Fruit fly (Drosophila melanogaster) whole organism, embryonic: ENCODE results near the gene CG3198.

Source experiments
- Bgb ChIP-seq: fragments of 200-800 bp; sonication (Bioruptor generic); IDR thresholded peaks from 2 replicates; pipeline ENCODE4 v1.3.6; 2022; ENCODE audit warnings: missing biosample characterization, missing genetic modification characterization; ENCODE audit not compliant: partially characterized antibody
- BtbVII ChIP-seq: fragments of 200-800 bp; sonication (Bioruptor generic); optimal IDR thresholded peaks from 3 replicates; lab custom pipeline; 2017; ENCODE audit warnings: missing biosample characterization, mild to moderate bottlenecking, missing genetic modification characterization
- CG10267 ChIP-seq: fragments of 200-800 bp; sonication (Bioruptor generic); optimal IDR thresholded peaks from 2 replicates; lab custom pipeline; 2018; ENCODE audit warnings: missing biosample characterization, mild to moderate bottlenecking, missing genetic modification characterization, moderate library complexity
- CG10565 ChIP-seq: fragments of 200-800 bp; sonication (Bioruptor generic); optimal IDR thresholded peaks from 3 replicates; lab custom pipeline; 2016; ENCODE audit warnings: missing biosample characterization, mild to moderate bottlenecking, missing genetic modification characterization
- CG11560 ChIP-seq: fragments of 200-800 bp; sonication (Bioruptor generic); IDR thresholded peaks from 3 replicates; pipeline ENCODE4 v1.3.6; 2022; ENCODE audit warnings: missing biosample characterization, missing genetic modification characterization
- CG11723 ChIP-seq: fragments of 200-800 bp; sonication (Bioruptor generic); optimal IDR thresholded peaks from 2 replicates; lab custom pipeline; 2017; ENCODE audit warnings: missing biosample characterization, mild to moderate bottlenecking, missing genetic modification characterization
- CG12236 ChIP-seq: fragments of 200-800 bp; sonication (Bioruptor generic); optimal IDR thresholded peaks from 2 replicates; lab custom pipeline; 2016; ENCODE audit warnings: missing biosample characterization, missing genetic modification characterization
- CG12391 ChIP-seq: fragments of 200-800 bp; sonication (Bioruptor generic); optimal IDR thresholded peaks from 3 replicates; lab custom pipeline; 2018; ENCODE audit warnings: missing biosample characterization, mild to moderate bottlenecking, missing genetic modification characterization, moderate library complexity
- CG15073 ChIP-seq: fragments of 200-800 bp; sonication (Bioruptor generic); optimal IDR thresholded peaks from 2 replicates; lab custom pipeline; 2016; ENCODE audit warnings: missing biosample characterization, missing genetic modification characterization
- CG1602 ChIP-seq: fragments of 200-800 bp; sonication (Bioruptor generic); optimal IDR thresholded peaks from 3 replicates; lab custom pipeline; 2016; ENCODE audit warnings: missing biosample characterization, missing genetic modification characterization
- CG17568 ChIP-seq: fragments of 200-800 bp; sonication (Bioruptor generic); optimal IDR thresholded peaks from 2 replicates; lab custom pipeline; 2018; ENCODE audit warnings: missing biosample characterization, mild to moderate bottlenecking, missing genetic modification characterization, moderate library complexity
- CG18764 ChIP-seq: fragments of 200-800 bp; sonication (Bioruptor generic); optimal IDR thresholded peaks from 3 replicates; lab custom pipeline; 2016; ENCODE audit warnings: missing biosample characterization, missing genetic modification characterization
- CG30020 ChIP-seq: fragments of 200-800 bp; optimal IDR thresholded peaks from 2 replicates; lab custom pipeline; 2019; ENCODE audit warnings: missing biosample characterization, mild to moderate bottlenecking, missing genetic modification characterization, moderate library complexity
- CG30403 ChIP-seq: fragments of 200-800 bp; sonication (Bioruptor generic); optimal IDR thresholded peaks from 3 replicates; lab custom pipeline; 2016; ENCODE audit warnings: missing biosample characterization, missing genetic modification characterization
- CG31441 ChIP-seq: fragments of 200-800 bp; sonication (Bioruptor generic); IDR thresholded peaks from 2 replicates; pipeline ENCODE4 v1.3.6; 2022; ENCODE audit warnings: missing biosample characterization, missing genetic modification characterization
- CG3163 ChIP-seq: fragments of 200-800 bp; sonication (Bioruptor generic); optimal IDR thresholded peaks from 3 replicates; lab custom pipeline; 2016; ENCODE audit warnings: missing biosample characterization, missing genetic modification characterization
- CG33557 ChIP-seq: fragments of 200-800 bp; sonication (Bioruptor generic); optimal IDR thresholded peaks from 2 replicates; lab custom pipeline; 2019; ENCODE audit warnings: missing biosample characterization, mild to moderate bottlenecking, missing genetic modification characterization, moderate library complexity
- CG34422 ChIP-seq: fragments of 200-800 bp; sonication (Bioruptor generic); IDR thresholded peaks from 3 replicates; pipeline ENCODE4 v1.3.6; 2022; ENCODE audit warnings: missing biosample characterization, missing genetic modification characterization
- CG4707 ChIP-seq: fragments of 200-800 bp; sonication (Bioruptor generic); optimal IDR thresholded peaks from 2 replicates; lab custom pipeline; 2018; ENCODE audit warnings: missing biosample characterization, mild to moderate bottlenecking, missing genetic modification characterization, moderate library complexity
- CG6272 ChIP-seq: fragments of 200-800 bp; sonication (Bioruptor generic); IDR thresholded peaks from 2 replicates; pipeline ENCODE4 v1.3.6; 2022; ENCODE audit warnings: missing biosample characterization, missing genetic modification characterization
- CG6654 ChIP-seq: fragments of 200-800 bp; sonication (Bioruptor generic); optimal IDR thresholded peaks from 2 replicates; lab custom pipeline; 2017; ENCODE audit warnings: missing biosample characterization, mild to moderate bottlenecking, missing genetic modification characterization
- CG6791 ChIP-seq: fragments of 200-800 bp; sonication (Bioruptor generic); IDR thresholded peaks from 3 replicates; pipeline ENCODE4 v1.3.6; 2022; ENCODE audit warnings: missing biosample characterization, missing genetic modification characterization; ENCODE audit not compliant: partially characterized antibody
- CG8359 ChIP-seq: fragments of 200-800 bp; sonication (Bioruptor generic); optimal IDR thresholded peaks from 2 replicates; lab custom pipeline; 2017; ENCODE audit warnings: missing biosample characterization, mild to moderate bottlenecking, missing genetic modification characterization, borderline replicate concordance
- CG9932 ChIP-seq: fragments of 200-800 bp; sonication (Bioruptor generic); IDR thresholded peaks from 2 replicates; pipeline ENCODE4 v1.3.6; 2022; ENCODE audit warnings: missing biosample characterization, missing genetic modification characterization
- Camta ChIP-seq: fragments of 200-800 bp; sonication (Bioruptor generic); optimal IDR thresholded peaks from 2 replicates; lab custom pipeline; 2016; ENCODE audit warnings: missing biosample characterization, missing genetic modification characterization
- Dip3 ChIP-seq: fragments of 200-800 bp; sonication (Bioruptor generic); optimal IDR thresholded peaks from 3 replicates; lab custom pipeline; 2016; ENCODE audit warnings: missing biosample characterization, missing genetic modification characterization
- Doc3 ChIP-seq: fragments of 200-800 bp; sonication (Bioruptor generic); IDR thresholded peaks from 3 replicates; pipeline ENCODE4 v1.3.6; 2022; ENCODE audit warnings: missing biosample characterization, missing genetic modification characterization; ENCODE audit not compliant: partially characterized antibody
- Drgx ChIP-seq: fragments of 200-800 bp; sonication (Bioruptor generic); IDR thresholded peaks from 2 replicates; pipeline ENCODE4 v1.3.6; 2022; ENCODE audit warnings: missing biosample characterization, missing genetic modification characterization
- ERR ChIP-seq: fragments of 200-800 bp; sonication (Bioruptor generic); optimal IDR thresholded peaks from 2 replicates; lab custom pipeline; 2016; ENCODE audit warnings: missing biosample characterization, missing genetic modification characterization
- GATAe ChIP-seq: fragments of 200-800 bp; sonication (Bioruptor generic); conservative IDR thresholded peaks from 2 replicates; pipeline ENCODE4 v1.3.6; 2022; ENCODE audit warnings: missing biosample characterization, missing genetic modification characterization
- NK7.1 ChIP-seq: fragments of 200-800 bp; sonication (Bioruptor generic); optimal IDR thresholded peaks from 3 replicates; lab custom pipeline; 2016; ENCODE audit warnings: missing biosample characterization, missing genetic modification characterization
- Nf-YB ChIP-seq: fragments of 200-800 bp; sonication (Bioruptor generic); optimal IDR thresholded peaks from 3 replicates; lab custom pipeline; 2019; ENCODE audit warnings: missing biosample characterization, mild to moderate bottlenecking, missing genetic modification characterization, moderate library complexity
- YL-1 ChIP-seq: fragments of 200-800 bp; sonication (Bioruptor generic); optimal IDR thresholded peaks from 3 replicates; lab custom pipeline; 2017; ENCODE audit warnings: missing biosample characterization, mild to moderate bottlenecking, missing genetic modification characterization
- br ChIP-seq: fragments of >200 bp; optimal IDR thresholded peaks from 2 replicates; lab custom pipeline; 2017
- btn ChIP-seq: fragments of 200-800 bp; sonication (Bioruptor generic); optimal IDR thresholded peaks from 2 replicates; lab custom pipeline; 2016; ENCODE audit warnings: missing biosample characterization, missing genetic modification characterization
- corto ChIP-seq: fragments of 200-800 bp; sonication (Bioruptor generic); optimal IDR thresholded peaks from 2 replicates; lab custom pipeline; 2016; ENCODE audit warnings: missing biosample characterization, mild to moderate bottlenecking, missing genetic modification characterization, moderate library complexity
- cwo ChIP-seq: fragments of 200-800 bp; sonication (Bioruptor generic); optimal IDR thresholded peaks from 3 replicates; lab custom pipeline; 2017; ENCODE audit warnings: missing biosample characterization, missing genetic modification characterization, mild to moderate bottlenecking, moderate library complexity, missing genetic modification reagents
- dmrt99B ChIP-seq: fragments of 200-800 bp; sonication (Bioruptor generic); optimal IDR thresholded peaks from 2 replicates; lab custom pipeline; 2018; ENCODE audit warnings: missing biosample characterization, mild to moderate bottlenecking, missing genetic modification characterization, moderate library complexity
- ems ChIP-seq: fragments of 200-800 bp; sonication (Bioruptor generic); optimal IDR thresholded peaks from 3 replicates; lab custom pipeline; 2016; ENCODE audit warnings: missing biosample characterization, missing genetic modification characterization
- eyg ChIP-seq: fragments of 200-800 bp; sonication (Bioruptor generic); optimal IDR thresholded peaks from 3 replicates; lab custom pipeline; 2016; ENCODE audit warnings: missing biosample characterization, missing genetic modification characterization
- gro ChIP-seq: fragments of 200-800 bp; sonication (Bioruptor generic); optimal IDR thresholded peaks from 2 replicates; lab custom pipeline; 2016; ENCODE audit warnings: missing biosample characterization, missing genetic modification characterization
- mirr ChIP-seq: fragments of 200-800 bp; sonication (Bioruptor generic); optimal IDR thresholded peaks from 3 replicates; lab custom pipeline; 2018; ENCODE audit warnings: missing biosample characterization, mild to moderate bottlenecking, missing genetic modification characterization
- oc ChIP-seq: fragments of 200-800 bp; sonication (Bioruptor generic); optimal IDR thresholded peaks from 2 replicates; lab custom pipeline; 2018; ENCODE audit warnings: missing biosample characterization, mild to moderate bottlenecking, missing genetic modification characterization, moderate library complexity
- pan ChIP-seq, 4 experiments: fragments of >200 bp in 3 of 4; fragments of 200-800 bp in 1 of 4; sonication (Bioruptor generic) in 1 of 4; optimal IDR thresholded peaks in 3 of 4; IDR thresholded peaks in 1 of 4; 2 replicates each; pipeline versions ENCODE4 v1.3.6 to Lab custom; 2017 to 2022; ENCODE audit warnings: missing biosample characterization in 2 of 4, missing genetic modification characterization in 2 of 4, mixed read lengths in 1 of 4
- pita ChIP-seq: fragments of 200-800 bp; sonication (Bioruptor generic); optimal IDR thresholded peaks from 2 replicates; lab custom pipeline; 2017; ENCODE audit warnings: missing biosample characterization, mild to moderate bottlenecking, missing genetic modification characterization
- rib ChIP-seq: fragments of 200-800 bp; sonication (Bioruptor generic); IDR thresholded peaks from 2 replicates; pipeline ENCODE4 v1.3.6; 2022; ENCODE audit warnings: missing biosample characterization, missing genetic modification characterization
- row ChIP-seq: fragments of 200-800 bp; sonication (Bioruptor generic); IDR thresholded peaks from 3 replicates; pipeline ENCODE4 v1.3.6; 2022; ENCODE audit warnings: missing biosample characterization, missing genetic modification characterization
- sc ChIP-seq, 3 experiments: fragments of >200 bp in 2 of 3; fragments of 200-800 bp in 1 of 3; sonication (Bioruptor generic) in 1 of 3; optimal IDR thresholded peaks; 2 replicates in 2 of 3; 3 replicates in 1 of 3; lab custom pipeline; 2017; ENCODE audit warnings: mild to moderate bottlenecking in 1 of 3, missing biosample characterization in 1 of 3, missing genetic modification characterization in 1 of 3, missing genetic modification reagents in 1 of 3
- so ChIP-seq: fragments of 200-800 bp; sonication (Bioruptor generic); IDR thresholded peaks from 3 replicates; pipeline ENCODE4 v1.3.6; 2022; ENCODE audit warnings: missing biosample characterization, missing genetic modification characterization
- tio ChIP-seq: fragments of 200-800 bp; sonication (Bioruptor generic); optimal IDR thresholded peaks from 2 replicates; lab custom pipeline; 2017; ENCODE audit warnings: missing biosample characterization, missing genetic modification characterization, inconsistent platforms
- usp ChIP-seq: fragments of >200 bp; optimal IDR thresholded peaks from 2 replicates; lab custom pipeline; 2017; ENCODE audit warnings: missing biosample characterization, missing genetic modification characterization

Gene CG3198

dm6 chrX:6638123-6638522 is 35.6 kb downstream of the CG3198 start (continued):
- TF ChIP-seq CG31441 (GFP tag; lab: Robert Waterston, UW), result no peak
- TF ChIP-seq CG9932 (GFP tag; lab: Robert Waterston, UW), result no peak
- TF ChIP-seq CG10267 (tag; lab: Kevin White, UChicago), result no peak
- TF ChIP-seq CG12236 (GFP tag; lab: Kevin White, UChicago), result no peak
- TF ChIP-seq GATAe, result no peak
- TF ChIP-seq dmrt99B (tag; lab: Kevin White, UChicago), result peak; percentile 38
- no peak for TF ChIP-seq CG30403 (GFP tag; lab: Kevin White, UChicago)
- no peak for TF ChIP-seq CG33557 (GFP tag; lab: Kevin White, UChicago)
- TF ChIP-seq NK7.1, result no peak
- no peak for TF ChIP-seq BtbVII
- no peak for TF ChIP-seq rib (GFP tag; lab: Robert Waterston, UW)
- no peak for TF ChIP-seq usp (GFP tag; lab: Kevin White, UChicago)
- no peak for TF ChIP-seq sc (optimal IDR thresholded peaks at IDR 0.05; lab: Kevin White, UChicago)
- no peak for TF ChIP-seq sc (GFP tag; optimal IDR thresholded peaks at IDR 0.05; lab: Kevin White, UChicago)
- peak; percentile 27; the same call in 1 of the 3 replicates for TF ChIP-seq so (GFP tag; lab: Robert Waterston, UW)
- TF ChIP-seq Doc3, result no peak
- no peak for TF ChIP-seq ems (GFP tag; lab: Kevin White, UChicago)
- TF ChIP-seq Nf-YB (GFP tag; lab: Kevin White, UChicago), result no peak
- no peak for TF ChIP-seq pita (GFP tag; lab: Kevin White, UChicago)
- TF ChIP-seq CG11560 (tag; lab: Robert Waterston, UW), result no peak
- no peak for TF ChIP-seq CG11723 (GFP tag; lab: Kevin White, UChicago)
- TF ChIP-seq tio (GFP tag; lab: Kevin White, UChicago), result no peak
- no peak for TF ChIP-seq btn (GFP tag; lab: Kevin White, UChicago)
- no peak for TF ChIP-seq CG3163 (GFP tag; lab: Kevin White, UChicago)
- no peak for TF ChIP-seq CG34422 (GFP tag; lab: Robert Waterston, UW)
- no peak for TF ChIP-seq mirr (GFP tag; lab: Kevin White, UChicago)
- no peak for TF ChIP-seq Drgx (GFP tag; lab: Robert Waterston, UW)
- TF ChIP-seq Dip3 (GFP tag; lab: Kevin White, UChicago), result no peak
- TF ChIP-seq Bgb (GFP tag; lab: Robert Waterston, UW), result no peak
- TF ChIP-seq CG15073 (GFP tag; lab: Kevin White, UChicago), result no peak
- TF ChIP-seq row, result no peak
- TF ChIP-seq pan (optimal IDR thresholded peaks at IDR 0.05; lab: Kevin White, UChicago), result no peak
- TF ChIP-seq pan (GFP tag; optimal IDR thresholded peaks at IDR 0.05 in 1 of 2, IDR thresholded peaks at IDR 0.05 in 1 of 2), result no peak
- TF ChIP-seq CG30020 (tag; lab: Kevin White, UChicago), result no peak
- no peak for TF ChIP-seq br (lab: Kevin White, UChicago)
- peak; percentile 14 for TF ChIP-seq cwo (GFP tag; lab: Kevin White, UChicago)
- TF ChIP-seq ERR (GFP tag; lab: Kevin White, UChicago), result no peak
- TF ChIP-seq eyg, result no peak
- TF ChIP-seq CG6654 (GFP tag; lab: Kevin White, UChicago), result no peak
- no peak for TF ChIP-seq gro (GFP tag; lab: Kevin White, UChicago)
- TF ChIP-seq CG8359 (GFP tag; lab: Kevin White, UChicago), result no peak
- no peak for TF ChIP-seq YL-1 (GFP tag; lab: Kevin White, UChicago)
- TF ChIP-seq CG12391 (tag; lab: Kevin White, UChicago), result no peak
- TF ChIP-seq CG6272, result no peak
- TF ChIP-seq CG17568 (GFP tag; lab: Kevin White, UChicago), result no peak
- TF ChIP-seq CG18764 (GFP tag; lab: Kevin White, UChicago), result no peak
- TF ChIP-seq oc (tag; lab: Kevin White, UChicago), result no peak
- TF ChIP-seq CG4707, result peak; percentile 5
- no peak for TF ChIP-seq corto (GFP tag; lab: Kevin White, UChicago)
- no peak for TF ChIP-seq CG6791
- no peak for TF ChIP-seq CG1602 (GFP tag; lab: Kevin White, UChicago)
- TF ChIP-seq CG10565 (GFP tag; lab: Kevin White, UChicago), result no peak
- TF ChIP-seq Camta (GFP tag; lab: Kevin White, UChicago), result no peak
